1 fruit fly cellular context compared by ENCODE assay signal in genomic region chr2L:7254712-7255183, dm6.
TF ChIP-seq lines count a peak whose summit lies in the region.

No protein-coding gene starts in this region.

TF ChIP-seq in whole organism, embryonic, 481 proteins besides CTCF, POLR2A, EP300 and RAD21 (continued from another document):
- TF ChIP-seq Rfx (GFP tag; IDR thresholded peaks at IDR 0.05; lab: Robert Waterston, UW) (peak; percentile 44; the same call in 1 of the 2 replicates), CG15269 (tag; optimal IDR thresholded peaks at IDR 0.05; lab: Kevin White, UChicago) (peak; percentile 3), CG15601 (tag; optimal IDR thresholded peaks at IDR 0.05; lab: Kevin White, UChicago) (peak; percentile 14), ro (GFP tag; IDR thresholded peaks at IDR 0.05; lab: Robert Waterston, UW) (no peak)
